Fruit fly (Drosophila melanogaster): Measurements from ENCODE around the gene CG42359.

CG42359 gene

DNA sequence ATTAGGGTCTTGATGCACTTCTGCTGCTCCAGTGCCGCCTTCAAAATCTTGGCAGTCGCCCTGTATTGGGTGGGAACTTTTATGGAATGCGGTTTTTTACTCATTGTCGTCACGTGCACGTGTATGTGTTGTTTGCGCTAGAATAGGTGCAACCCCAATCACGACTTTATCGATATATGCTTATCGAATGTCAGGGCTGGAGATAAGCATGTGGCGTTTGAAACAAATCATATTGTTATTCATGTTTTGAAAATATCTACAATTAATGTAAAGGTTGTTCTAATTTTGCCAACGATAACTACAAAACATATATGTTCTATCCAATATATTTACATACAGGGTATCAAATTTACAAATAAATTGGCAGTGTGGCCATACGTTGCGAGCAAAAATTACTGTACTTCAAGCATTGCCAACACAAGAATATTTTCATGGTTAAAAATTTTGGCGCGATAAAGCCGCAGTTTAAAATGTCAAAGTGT, at the start of gene CG42359, which contains the start of gene Nsun5 (continued):
- TF ChIP-seq CG6808 (GFP tag; optimal IDR thresholded peaks at IDR 0.05) (no peak), cyc (GFP tag; optimal IDR thresholded peaks at IDR 0.05) (peak; percentile 90), CG7368 (GFP tag; optimal IDR thresholded peaks at IDR 0.05) (peak; percentile 74), Hr38 (GFP tag; optimal IDR thresholded peaks at IDR 0.05) (peak; percentile 71), Smox (GFP tag; optimal IDR thresholded peaks at IDR 0.05) (peak; percentile 80), CG1621 (tag; optimal IDR thresholded peaks at IDR 0.05) (peak; percentile 62), Ets21C (GFP tag; optimal IDR thresholded peaks at IDR 0.05) (peak; percentile 78), dsx (GFP tag; optimal IDR thresholded peaks at IDR 0.05; ENCODE audit: poor library complexity, severe bottlenecking) (peak; percentile 65)

DNA sequence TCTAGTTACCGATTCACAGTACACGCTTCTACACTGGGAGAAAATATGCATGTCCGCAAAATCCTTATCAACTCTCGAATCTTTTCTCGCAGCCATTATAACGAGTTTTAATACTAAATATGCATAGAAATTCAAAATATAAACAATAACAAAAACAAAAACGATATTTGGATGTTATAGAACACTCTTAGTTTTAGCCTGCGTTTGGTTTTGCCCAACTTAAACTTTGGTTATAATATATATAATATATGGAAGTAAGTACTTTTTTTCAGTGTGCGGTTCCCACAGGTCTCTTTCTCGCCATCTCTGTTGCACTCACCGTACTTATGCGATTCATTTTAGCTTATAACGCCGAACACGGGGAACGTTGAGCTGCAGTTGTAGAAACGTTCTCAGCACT, 49.7 kb upstream of the CG42359 start, which contains the start of gene cry:
TSS of gene cry (plus strand) at position 377 of the 400 bp plus-strand sequence.
- TF ChIP-seq CG11902 (GFP tag; optimal IDR thresholded peaks at IDR 0.05) (peak; percentile 81), esn (GFP tag; optimal IDR thresholded peaks at IDR 0.05) (peak; percentile 84), CG6854 (GFP tag; optimal IDR thresholded peaks at IDR 0.05) (peak; percentile 40), Blimp-1 (GFP tag; optimal IDR thresholded peaks at IDR 0.05) (peak; percentile 45), OdsH (GFP tag; optimal IDR thresholded peaks at IDR 0.05) (peak; percentile 94), CG4318 (GFP tag; optimal IDR thresholded peaks at IDR 0.05) (peak; percentile 88), CG6276 (GFP tag; optimal IDR thresholded peaks at IDR 0.05) (peak; percentile 90), CG3032 (tag; optimal IDR thresholded peaks at IDR 0.05) (peak; percentile 90), Ets96B (tag; optimal IDR thresholded peaks at IDR 0.05) (peak; percentile 94), salr (GFP tag; optimal IDR thresholded peaks at IDR 0.05) (peak; percentile 84 to 89), CG15336 (GFP tag; IDR thresholded peaks at IDR 0.05) (peak; percentile 87), Lpt (GFP tag; optimal IDR thresholded peaks at IDR 0.05) (peak; percentile 86), achi (GFP tag; optimal IDR thresholded peaks at IDR 0.05) (peak; percentile 92), net (GFP tag; optimal IDR thresholded peaks at IDR 0.05) (peak; percentile 86), CG6792 (GFP tag; optimal IDR thresholded peaks at IDR 0.05) (peak; percentile 82), Hr38 (GFP tag; optimal IDR thresholded peaks at IDR 0.05) (no peak), CG8119 (GFP tag; IDR thresholded peaks at IDR 0.05) (peak; percentile 90), CG3919 (GFP tag; optimal IDR thresholded peaks at IDR 0.05) (peak; percentile 90), Gug (GFP tag; IDR thresholded peaks at IDR 0.05) (peak; percentile 75), Sox102F (GFP tag; optimal IDR thresholded peaks at IDR 0.05) (peak; percentile 60), CG16779 (tag; optimal IDR thresholded peaks at IDR 0.05) (peak; percentile 83), CG11762 (GFP tag; optimal IDR thresholded peaks at IDR 0.05; ENCODE audit: insufficient read depth) (peak; percentile 88), eg (GFP tag; IDR thresholded peaks at IDR 0.05) (peak; percentile 77), Met (GFP tag; optimal IDR thresholded peaks at IDR 0.05) (peak; percentile 80), vri (GFP tag; optimal IDR thresholded peaks at IDR 0.05) (peak; percentile 34), CG10669 (GFP tag; optimal IDR thresholded peaks at IDR 0.05) (peak; percentile 92), Eip75B (GFP tag; optimal IDR thresholded peaks at IDR 0.05) (peak; percentile 89), Eip93F (GFP tag; optimal IDR thresholded peaks at IDR 0.05) (no peak), Hr39 (GFP tag; optimal IDR thresholded peaks at IDR 0.05) (peak; percentile 72), Hr4 (GFP tag; optimal IDR thresholded peaks at IDR 0.05) (peak; percentile 85), cyc (GFP tag; optimal IDR thresholded peaks at IDR 0.05) (peak; percentile 80), CG9139 (GFP tag; optimal IDR thresholded peaks at IDR 0.05) (peak; percentile 85), acj6 (GFP tag; optimal IDR thresholded peaks at IDR 0.05) (peak; percentile 93), fd59A (GFP tag; optimal IDR thresholded peaks at IDR 0.05) (peak; percentile 93), Eip78C (GFP tag) (peak; percentile 97), dac (GFP tag; optimal IDR thresholded peaks at IDR 0.05) (peak; percentile 75), topi (GFP tag; optimal IDR thresholded peaks at IDR 0.05) (peak; percentile 76), spab (GFP tag; optimal IDR thresholded peaks at IDR 0.05) (peak; percentile 91), ss (GFP tag; optimal IDR thresholded peaks at IDR 0.05) (peak; percentile 89 to 95), CG7368 (GFP tag; optimal IDR thresholded peaks at IDR 0.05) (peak; percentile 74), fkh (GFP tag; optimal IDR thresholded peaks at IDR 0.05) (no peak), CG8319 (GFP tag; optimal IDR thresholded peaks at IDR 0.05) (peak; percentile 74), CG6163 (GFP tag; IDR thresholded peaks at IDR 0.05) (peak; percentile 84), CG31627 (GFP tag; optimal IDR thresholded peaks at IDR 0.05) (peak; percentile 75)
